Fruit fly (Drosophila melanogaster) ovary, adult (tissue): ENCODE data around the gene CG15882.
A peak's percentile ranks its signal among the peaks of the same experiment; 100 is the strongest.

Experiments used
- CG17801 ChIP-seq: fragments of 200-800 bp; optimal IDR thresholded peaks from 2 replicates; lab custom pipeline; 2019; ENCODE audit warnings: missing biosample characterization, mild to moderate bottlenecking, missing genetic modification characterization, moderate library complexity; ENCODE audit not compliant: partially characterized antibody

Gene CG15882

dm6 chrX:19124288-19124687 lies at the start of gene CG15882:
Gene CG15882, minus strand, starts transcription at chrX:19124388.
- TF ChIP-seq CG17801: no peak

dm6 chrX:19172955-19173354 lies 48.8 kb upstream of the CG15882 start:
- TF ChIP-seq CG17801: no peak

dm6 chrX:19171926-19172325 lies 47.7 kb upstream of the CG15882 start:
- no peak for TF ChIP-seq CG17801

- no peak for TF ChIP-seq CG17801
Measured at dm6 chrX:19170791-19171190, 46.6 kb upstream of the CG15882 start, which contains the start of gene Inx5. Gene Inx5, minus strand, starts transcription at chrX:19170883.

- TF ChIP-seq CG17801: no peak
Measured at dm6 chrX:19167586-19168403, 43.6 kb upstream of the CG15882 start.

- TF ChIP-seq CG17801: no peak
Measured at dm6 chrX:19167032-19167568, 42.9 kb upstream of the CG15882 start, which contains the start of gene RhoGAP18B. Gene RhoGAP18B, minus strand, starts transcription at chrX:19167082.

- TF ChIP-seq CG17801: peak; percentile 16
Measured at dm6 chrX:19166152-19166935, 42.2 kb upstream of the CG15882 start.

dm6 chrX:19165144-19166011 lies 41.2 kb upstream of the CG15882 start:
- peak; percentile 98 for TF ChIP-seq CG17801

- TF ChIP-seq CG17801: no peak
Measured at dm6 chrX:19164726-19165125, 40.5 kb upstream of the CG15882 start.

- TF ChIP-seq CG17801: no peak
Measured at dm6 chrX:19163446-19163845, 39.3 kb upstream of the CG15882 start.

dm6 chrX:19162249-19162914 lies 38.2 kb upstream of the CG15882 start:
- no peak for TF ChIP-seq CG17801

- TF ChIP-seq CG17801: no peak
Measured at dm6 chrX:19160635-19161407, 36.6 kb upstream of the CG15882 start.

dm6 chrX:19159942-19160341 lies 35.8 kb upstream of the CG15882 start:
- no peak for TF ChIP-seq CG17801

- no peak for TF ChIP-seq CG17801
Measured at dm6 chrX:19158519-19159289, 34.5 kb upstream of the CG15882 start.
